Worm (Caenorhabditis elegans) whole organism, L2 larva: Measurements from ENCODE around the gene unc-132.

Experiments used
- C34F6.9 ChIP-seq: fragments of 150-350 bp; optimal IDR thresholded peaks from 2 replicates; lab custom pipeline; 2014; ENCODE audit warnings: missing biosample characterization, missing genetic modification characterization
- F13H6.1 ChIP-seq: sonication (generic microtip); optimal IDR thresholded peaks from 2 replicates; lab custom pipeline; 2016; ENCODE audit warnings: missing genetic modification characterization, missing compliant biosample characterization
- R02D3.7 ChIP-seq: fragments of 150-350 bp; optimal IDR thresholded peaks from 2 replicates; lab custom pipeline; 2014; ENCODE audit warnings: missing biosample characterization, missing genetic modification characterization
- ZK546.5 ChIP-seq: sonication (generic microtip); optimal IDR thresholded peaks from 2 replicates; lab custom pipeline; 2017; ENCODE audit warnings: missing biosample characterization, missing genetic modification characterization
- aly-2 ChIP-seq: fragments of 150-350 bp; optimal IDR thresholded peaks from 2 replicates; lab custom pipeline; 2014; ENCODE audit warnings: missing biosample characterization, missing genetic modification characterization
- ceh-16 ChIP-seq: fragments of 150-350 bp; optimal IDR thresholded peaks from 2 replicates; lab custom pipeline; 2014; ENCODE audit warnings: missing biosample characterization, missing genetic modification characterization
- crh-2 ChIP-seq: sonication (generic microtip); optimal IDR thresholded peaks from 2 replicates; lab custom pipeline; 2017; ENCODE audit warnings: missing biosample characterization, missing genetic modification characterization
- dmd-4 ChIP-seq: sonication (generic microtip); optimal IDR thresholded peaks from 2 replicates; lab custom pipeline; 2017; ENCODE audit warnings: missing biosample characterization, missing genetic modification characterization
- egl-27 ChIP-seq: sonication (generic microtip); optimal IDR thresholded peaks from 3 replicates; lab custom pipeline; 2017; ENCODE audit warnings: missing biosample characterization, missing genetic modification reagents, missing genetic modification characterization
- elt-1 ChIP-seq: fragments of 150-350 bp; optimal IDR thresholded peaks from 2 replicates; lab custom pipeline; 2014; ENCODE audit warnings: missing biosample characterization, missing genetic modification characterization
- fos-1 ChIP-seq: fragments of 150-350 bp; optimal IDR thresholded peaks from 2 replicates; lab custom pipeline; 2014; ENCODE audit warnings: missing biosample characterization, missing genetic modification characterization
- gmeb-1 ChIP-seq: fragments of 150-350 bp; optimal IDR thresholded peaks from 2 replicates; lab custom pipeline; 2014; ENCODE audit warnings: missing biosample characterization, missing genetic modification characterization
- lin-11 ChIP-seq: fragments of 150-350 bp; sonication (generic microtip); optimal IDR thresholded peaks from 2 replicates; lab custom pipeline; 2014; ENCODE audit warnings: missing biosample characterization, missing genetic modification characterization, inconsistent platforms, mixed read lengths
- lin-13 ChIP-seq: fragments of 150-350 bp; optimal IDR thresholded peaks from 2 replicates; lab custom pipeline; 2014; ENCODE audit warnings: missing biosample characterization, missing genetic modification reagents, missing genetic modification characterization
- lin-39 ChIP-seq: fragments of 150-350 bp; optimal IDR thresholded peaks from 2 replicates; lab custom pipeline; 2014; ENCODE audit warnings: missing biosample characterization, missing genetic modification reagents, missing genetic modification characterization
- lsy-2 ChIP-seq, 2 experiments: fragments of 150-350 bp in 1 of 2; sonication (generic microtip) in 1 of 2; optimal IDR thresholded peaks; 2 replicates each; lab custom pipeline; 2014 to 2017; ENCODE audit warnings: missing biosample characterization in 2 of 2, missing genetic modification characterization in 2 of 2
- mab-5 ChIP-seq: fragments of 150-350 bp; optimal IDR thresholded peaks from 2 replicates; lab custom pipeline; 2014; ENCODE audit warnings: missing biosample characterization, missing genetic modification characterization
- mbf-1 ChIP-seq: sonication (generic microtip); optimal IDR thresholded peaks from 2 replicates; lab custom pipeline; 2017; ENCODE audit warnings: missing biosample characterization, missing genetic modification characterization
- mdl-1 ChIP-seq, 2 experiments: fragments of 150-350 bp in 1 of 2; sonication (generic microtip) in 1 of 2; optimal IDR thresholded peaks; 2 replicates each; lab custom pipeline; 2017; ENCODE audit warnings: missing biosample characterization in 2 of 2, missing genetic modification characterization in 2 of 2
- nhr-10 ChIP-seq: sonication (generic microtip); optimal IDR thresholded peaks from 2 replicates; lab custom pipeline; 2017; ENCODE audit warnings: missing biosample characterization, missing genetic modification characterization
- nhr-11 ChIP-seq: fragments of 150-350 bp; optimal IDR thresholded peaks from 2 replicates; lab custom pipeline; 2014; ENCODE audit warnings: missing biosample characterization, missing genetic modification characterization
- nhr-12 ChIP-seq: fragments of 150-350 bp; optimal IDR thresholded peaks from 2 replicates; lab custom pipeline; 2014; ENCODE audit warnings: missing biosample characterization, missing genetic modification characterization
- nhr-129 ChIP-seq: fragments of 150-350 bp; optimal IDR thresholded peaks from 2 replicates; lab custom pipeline; 2014; ENCODE audit warnings: missing biosample characterization, missing genetic modification characterization
- nhr-23 ChIP-seq: fragments of 150-350 bp; optimal IDR thresholded peaks from 2 replicates; lab custom pipeline; 2014; ENCODE audit warnings: missing biosample characterization, missing genetic modification reagents, missing genetic modification characterization
- nhr-237 ChIP-seq: fragments of 150-350 bp; optimal IDR thresholded peaks from 2 replicates; lab custom pipeline; 2014; ENCODE audit warnings: missing biosample characterization, missing genetic modification characterization
- nhr-25 ChIP-seq: fragments of 150-350 bp; sonication (generic microtip); optimal IDR thresholded peaks from 3 replicates; lab custom pipeline; 2014; ENCODE audit warnings: missing biosample characterization, missing genetic modification characterization
- nhr-77 ChIP-seq: fragments of 150-350 bp; optimal IDR thresholded peaks from 2 replicates; lab custom pipeline; 2014; ENCODE audit warnings: missing biosample characterization, missing genetic modification characterization
- peb-1 ChIP-seq: fragments of 150-350 bp; optimal IDR thresholded peaks from 2 replicates; lab custom pipeline; 2014; ENCODE audit warnings: missing biosample characterization, missing genetic modification characterization
- sem-4 ChIP-seq: fragments of 150-350 bp; optimal IDR thresholded peaks from 2 replicates; lab custom pipeline; 2014; ENCODE audit warnings: missing biosample characterization, missing genetic modification reagents, missing genetic modification characterization
- skn-1 ChIP-seq: sonication (generic microtip); optimal IDR thresholded peaks from 2 replicates; lab custom pipeline; 2017; ENCODE audit warnings: missing biosample characterization, missing genetic modification characterization
- sma-3 ChIP-seq: sonication (generic microtip); optimal IDR thresholded peaks from 2 replicates; lab custom pipeline; 2016; ENCODE audit warnings: missing genetic modification reagents, missing genetic modification characterization, missing compliant biosample characterization
- sma-9 ChIP-seq, 2 experiments: fragments of 150-350 bp in 1 of 2; sonication (generic microtip) in 1 of 2; optimal IDR thresholded peaks; 2 replicates each; lab custom pipeline; 2014 to 2016; ENCODE audit warnings: missing genetic modification characterization in 2 of 2, mild to moderate bottlenecking in 1 of 2, missing biosample characterization in 1 of 2, missing compliant biosample characterization in 1 of 2, missing genetic modification reagents in 1 of 2, moderate library complexity in 1 of 2
- unc-55 ChIP-seq: fragments of 150-350 bp; sonication (generic microtip); optimal IDR thresholded peaks from 3 replicates; lab custom pipeline; 2014; ENCODE audit warnings: missing biosample characterization, missing genetic modification reagents, missing genetic modification characterization
- unc-62 ChIP-seq: fragments of 150-350 bp; optimal IDR thresholded peaks from 2 replicates; lab custom pipeline; 2014; ENCODE audit warnings: missing biosample characterization, missing genetic modification reagents, missing genetic modification characterization
- zag-1 ChIP-seq: fragments of 150-350 bp; optimal IDR thresholded peaks from 2 replicates; lab custom pipeline; 2014; ENCODE audit warnings: missing biosample characterization, missing genetic modification characterization
- ztf-11 ChIP-seq: sonication (generic microtip); optimal IDR thresholded peaks from 2 replicates; lab custom pipeline; 2017; ENCODE audit warnings: missing biosample characterization, missing genetic modification characterization
- ztf-4 ChIP-seq: fragments of 150-350 bp; optimal IDR thresholded peaks from 2 replicates; lab custom pipeline; 2014; ENCODE audit warnings: missing biosample characterization, missing genetic modification characterization

unc-132 gene

ce11 chrV:3703888-3704287, 17.0 kb downstream of the unc-132 start:
- TF ChIP-seq egl-27 (tag; lab: Kevin White, UChicago), result peak; percentile 42
- TF ChIP-seq ztf-4 (tag; lab: Kevin White, UChicago), result peak; percentile 28
- TF ChIP-seq crh-2, result peak; percentile 40
- TF ChIP-seq unc-55, result peak; percentile 69
- TF ChIP-seq F13H6.1 (tag; lab: Kevin White, UChicago), result peak; percentile 98
- TF ChIP-seq lin-11 (tag; lab: Kevin White, UChicago), result no peak
- peak; percentile 3 for TF ChIP-seq mab-5 (tag; lab: Kevin White, UChicago)
- TF ChIP-seq nhr-25 (tag; lab: Kevin White, UChicago), result peak; percentile 56
- TF ChIP-seq C34F6.9 (tag; lab: Kevin White, UChicago), result peak; percentile 62
- peak; percentile 2 for TF ChIP-seq sem-4 (tag; lab: Kevin White, UChicago)
- no peak for TF ChIP-seq nhr-23 (tag; lab: Kevin White, UChicago)
- peak; percentile 40 for TF ChIP-seq lin-13
- peak; percentile 68 for TF ChIP-seq fos-1
- peak; percentile 65 for TF ChIP-seq nhr-129 (tag; lab: Kevin White, UChicago)
- TF ChIP-seq lsy-2 (tag; optimal IDR thresholded peaks at IDR 0.05; lab: Kevin White, UChicago), result peak in 1 of 2 experiments; percentile 69
- TF ChIP-seq dmd-4 (tag; lab: Kevin White, UChicago), result no peak
- peak; percentile 88 for TF ChIP-seq sma-9 (GFP tag; optimal IDR thresholded peaks at IDR 0.05; lab: Kevin White, UChicago)
- no peak for TF ChIP-seq sma-9 (tag; optimal IDR thresholded peaks at IDR 0.05; lab: Kevin White, UChicago)
- TF ChIP-seq peb-1 (tag; lab: Kevin White, UChicago), result no peak
- peak; percentile 56 for TF ChIP-seq gmeb-1 (tag; lab: Kevin White, UChicago)
- peak; percentile 56 for TF ChIP-seq sma-3 (GFP tag; lab: Kevin White, UChicago)
- peak; percentile 15 for TF ChIP-seq zag-1 (tag; lab: Kevin White, UChicago)
- no peak for TF ChIP-seq nhr-237 (tag; lab: Kevin White, UChicago)
- TF ChIP-seq mdl-1 (tag; optimal IDR thresholded peaks at IDR 0.05; lab: Kevin White, UChicago), result peak in 1 of 2 experiments; percentile 40

ce11 chrV:3704688-3705087, 17.8 kb downstream of the unc-132 start, which contains the start of gene lin-40:
Gene lin-40 (plus strand): TSS chrV:3704988.
- TF ChIP-seq dmd-4 (tag; lab: Kevin White, UChicago) (no peak), elt-1 (tag; lab: Kevin White, UChicago) (no peak), ztf-11 (tag; lab: Kevin White, UChicago) (no peak)

ce11 chrV:3706167-3706566, 19.3 kb downstream of the unc-132 start:
- no peak for TF ChIP-seq nhr-11 (tag; lab: Kevin White, UChicago)
- TF ChIP-seq skn-1 (tag; lab: Kevin White, UChicago), result no peak
- no peak for TF ChIP-seq mbf-1 (tag; lab: Kevin White, UChicago)
- no peak for TF ChIP-seq nhr-23 (tag; lab: Kevin White, UChicago)

ce11 chrV:3706893-3707292, 20.0 kb downstream of the unc-132 start:
- no peak for TF ChIP-seq lin-39 (tag; lab: Kevin White, UChicago)
- no peak for TF ChIP-seq gmeb-1 (tag; lab: Kevin White, UChicago)
- TF ChIP-seq fos-1, result no peak
- no peak for TF ChIP-seq nhr-12 (tag; lab: Kevin White, UChicago)
- no peak for TF ChIP-seq skn-1 (tag; lab: Kevin White, UChicago)
- TF ChIP-seq ztf-4 (tag; lab: Kevin White, UChicago), result no peak
- TF ChIP-seq crh-2, result no peak
- TF ChIP-seq ZK546.5 (tag; lab: Kevin White, UChicago), result no peak
- no peak for TF ChIP-seq nhr-129 (tag; lab: Kevin White, UChicago)
- no peak for TF ChIP-seq zag-1 (tag; lab: Kevin White, UChicago)
- no peak for TF ChIP-seq mbf-1 (tag; lab: Kevin White, UChicago)
- TF ChIP-seq nhr-23 (tag; lab: Kevin White, UChicago), result no peak
- no peak for TF ChIP-seq nhr-237 (tag; lab: Kevin White, UChicago)
- TF ChIP-seq elt-1 (tag; lab: Kevin White, UChicago), result no peak
- no peak for TF ChIP-seq C34F6.9 (tag; lab: Kevin White, UChicago)
- no peak for TF ChIP-seq lsy-2 (tag; optimal IDR thresholded peaks at IDR 0.05; lab: Kevin White, UChicago)
- TF ChIP-seq sma-9 (GFP tag; optimal IDR thresholded peaks at IDR 0.05; lab: Kevin White, UChicago), result no peak
- TF ChIP-seq sma-9 (tag; optimal IDR thresholded peaks at IDR 0.05; lab: Kevin White, UChicago), result no peak
- TF ChIP-seq unc-62 (GFP tag; lab: Kevin White, UChicago), result no peak

- TF ChIP-seq crh-2 (no peak), ceh-16 (tag; lab: Kevin White, UChicago) (no peak), nhr-12 (tag; lab: Kevin White, UChicago) (no peak), aly-2 (tag; lab: Kevin White, UChicago) (no peak), nhr-10 (tag; lab: Kevin White, UChicago) (no peak), zag-1 (tag; lab: Kevin White, UChicago) (no peak), nhr-11 (tag; lab: Kevin White, UChicago) (no peak), nhr-77 (tag; lab: Kevin White, UChicago) (no peak), R02D3.7 (tag; lab: Kevin White, UChicago) (no peak)
Measured at ce11 chrV:3711544-3711943, 24.6 kb downstream of the unc-132 start.
